Fruit fly (Drosophila melanogaster): ENCODE data around the gene Tektin-C.

DNA sequence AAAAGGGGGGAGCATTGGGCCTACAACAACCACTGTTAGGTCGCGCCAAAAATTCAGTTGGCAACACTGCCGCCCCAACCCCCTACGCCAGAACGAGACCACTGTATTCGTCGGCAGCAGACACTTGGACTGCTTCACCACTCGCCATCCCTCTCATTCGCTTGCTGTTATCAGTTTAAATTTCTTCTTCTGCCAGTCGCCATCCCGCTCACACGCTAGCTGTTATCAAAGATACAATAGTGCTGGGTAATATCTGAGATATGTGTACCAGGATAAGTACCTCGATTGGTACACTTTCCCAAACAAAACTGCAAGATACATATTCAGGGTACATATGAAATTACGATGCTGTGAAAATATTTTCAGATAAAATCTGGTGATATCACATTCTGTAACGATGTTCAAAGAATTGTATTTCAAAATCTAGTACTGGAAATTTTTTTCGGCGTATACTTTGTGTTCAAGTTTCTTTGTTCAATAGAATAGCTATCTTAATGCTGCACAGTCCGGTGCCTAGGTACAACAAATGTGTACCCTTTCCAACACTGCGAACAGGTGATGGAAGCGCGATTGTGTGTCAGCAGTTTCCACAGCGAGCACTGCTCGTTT lies 25.4 kb downstream of the Tektin-C start:
- TF ChIP-seq EcR (GFP tag; optimal IDR thresholded peaks at IDR 0.05) = no peak
- TF ChIP-seq CG34367 (tag; optimal IDR thresholded peaks at IDR 0.05) = peak; percentile 77
- peak; percentile 34; the same call in 1 of the 2 replicates for TF ChIP-seq CG12605 (GFP tag; IDR thresholded peaks at IDR 0.05)
- TF ChIP-seq CG17806 (tag; optimal IDR thresholded peaks at IDR 0.05) = peak; percentile 84
- TF ChIP-seq CG13204 (GFP tag; optimal IDR thresholded peaks at IDR 0.05) = peak; percentile 24
- peak; percentile 80 for TF ChIP-seq CG15710 (tag; optimal IDR thresholded peaks at IDR 0.05)
